Fruit fly (Drosophila melanogaster): ENCODE measurements around the gene CG11563.

Gene CG11563

DNA sequence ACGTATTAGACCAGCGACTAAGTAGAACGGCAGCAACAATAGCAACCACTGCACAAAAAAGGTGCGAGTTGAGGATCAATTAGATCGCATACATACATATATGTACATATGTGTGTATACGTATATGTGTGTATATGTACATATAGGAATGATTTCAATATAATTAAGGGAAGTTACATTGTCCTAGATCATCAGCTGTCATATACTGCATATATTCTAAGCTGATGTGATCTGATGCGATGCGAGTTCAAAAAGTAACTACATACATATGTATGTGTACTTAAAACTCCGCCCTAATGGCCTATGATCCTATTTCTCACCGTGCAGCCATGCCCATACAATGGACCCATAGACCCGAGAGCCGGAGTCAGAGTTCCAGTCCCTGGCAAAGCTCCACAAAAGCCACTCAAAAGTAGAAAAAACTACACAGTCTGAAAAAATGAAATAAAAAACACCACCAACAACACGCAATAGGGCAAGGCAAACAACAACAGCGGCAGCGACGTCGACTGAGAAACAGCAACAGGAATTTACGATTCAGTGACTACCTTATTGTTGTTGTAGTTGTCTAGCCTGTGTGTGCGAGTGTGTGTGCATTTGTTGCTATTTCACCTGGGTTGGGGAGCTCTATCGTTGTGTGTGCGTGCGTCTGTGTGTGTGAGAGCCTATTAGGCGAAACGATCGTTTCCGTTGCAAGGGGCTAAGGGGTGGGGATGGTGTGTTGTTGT, 13.5 kb upstream of the CG11563 start (continued):
- no peak for TF ChIP-seq shn (GFP tag; optimal IDR thresholded peaks at IDR 0.05)
- TF ChIP-seq HHEX (GFP tag; optimal IDR thresholded peaks at IDR 0.05): no peak
- no peak for TF ChIP-seq CG3065 (GFP tag; optimal IDR thresholded peaks at IDR 0.05)
- no peak for TF ChIP-seq Antp (GFP tag; optimal IDR thresholded peaks at IDR 0.05)
- no peak for TF ChIP-seq CG7372 (GFP tag; IDR thresholded peaks at IDR 0.05)
- no peak for TF ChIP-seq tna (GFP tag; IDR thresholded peaks at IDR 0.05; ENCODE audit: partially characterized antibody)
- no peak for TF ChIP-seq ato (GFP tag; IDR thresholded peaks at IDR 0.05; ENCODE audit: partially characterized antibody)
- no peak for TF ChIP-seq zen2 (GFP tag; IDR thresholded peaks at IDR 0.05; ENCODE audit: partially characterized antibody)
- no peak for TF ChIP-seq dati (GFP tag; IDR thresholded peaks at IDR 0.05)
- no peak for TF ChIP-seq Max (GFP tag; optimal IDR thresholded peaks at IDR 0.05)
- no peak for TF ChIP-seq pzg (GFP tag; optimal IDR thresholded peaks at IDR 0.05)
- TF ChIP-seq dm (GFP tag; optimal IDR thresholded peaks at IDR 0.05): no peak
- TF ChIP-seq Ssrp (tag; optimal IDR thresholded peaks at IDR 0.05): peak; percentile 26
- TF ChIP-seq fd96Cb (tag; optimal IDR thresholded peaks at IDR 0.05): peak; percentile 43
- TF ChIP-seq NC2β (GFP tag; optimal IDR thresholded peaks at IDR 0.05): no peak
- no peak for TF ChIP-seq HLH3B (GFP tag; IDR thresholded peaks at IDR 0.05)
- no peak for TF ChIP-seq hth (optimal IDR thresholded peaks at IDR 0.05)
- no peak for TF ChIP-seq CG32772 (GFP tag; IDR thresholded peaks at IDR 0.05)
- no peak for TF ChIP-seq Hr51 (GFP tag; optimal IDR thresholded peaks at IDR 0.05)
- no peak for TF ChIP-seq kay (GFP tag; optimal IDR thresholded peaks at IDR 0.05)
- no peak for TF ChIP-seq ranshi (GFP tag; IDR thresholded peaks at IDR 0.05)
- TF ChIP-seq CG9437 (GFP tag; optimal IDR thresholded peaks at IDR 0.05): no peak
- no peak for TF ChIP-seq zfh2 (GFP tag; optimal IDR thresholded peaks at IDR 0.05)
- no peak for TF ChIP-seq pita (GFP tag; optimal IDR thresholded peaks at IDR 0.05)
- no peak for TF ChIP-seq CG10321 (GFP tag; IDR thresholded peaks at IDR 0.05)
- TF ChIP-seq CG13287 (GFP tag; IDR thresholded peaks at IDR 0.05; ENCODE audit: partially characterized antibody): no peak
- TF ChIP-seq Xbp1 (GFP tag; optimal IDR thresholded peaks at IDR 0.05): peak; percentile 7
- no peak for TF ChIP-seq Kr (GFP tag; optimal IDR thresholded peaks at IDR 0.05)
- TF ChIP-seq h (optimal IDR thresholded peaks at IDR 0.05): no peak
- no peak for TF ChIP-seq Usf (GFP tag; optimal IDR thresholded peaks at IDR 0.05)
- 0 out of 2 replicates have a peak, but pooled peaks have one; percentile 20 for TF ChIP-seq sisA (GFP tag; IDR thresholded peaks at IDR 0.05)
- no peak for TF ChIP-seq Elba2 (GFP tag; optimal IDR thresholded peaks at IDR 0.05)
- TF ChIP-seq prd (optimal IDR thresholded peaks at IDR 0.05): no peak
- TF ChIP-seq prd (GFP tag; IDR thresholded peaks at IDR 0.05): peak; percentile 36; the same call in 1 of the 3 replicates
- no peak for TF ChIP-seq NC2α (GFP tag; optimal IDR thresholded peaks at IDR 0.05)
- peak; percentile 34 for TF ChIP-seq Blimp-1 (GFP tag; optimal IDR thresholded peaks at IDR 0.05)
- no peak for TF ChIP-seq CG15601 (tag; optimal IDR thresholded peaks at IDR 0.05)
- TF ChIP-seq Camta (GFP tag; optimal IDR thresholded peaks at IDR 0.05): peak; percentile 29
- TF ChIP-seq CG17186 (GFP tag; optimal IDR thresholded peaks at IDR 0.05): no peak
- TF ChIP-seq sens-2 (GFP tag; IDR thresholded peaks at IDR 0.05): no peak
- no peak for TF ChIP-seq ab (GFP tag; optimal IDR thresholded peaks at IDR 0.05)
- TF ChIP-seq BEAF-32 (GFP tag; optimal IDR thresholded peaks at IDR 0.05): no peak
- TF ChIP-seq CG42726 (GFP tag; IDR thresholded peaks at IDR 0.05; ENCODE audit: partially characterized antibody): no peak
- no peak for TF ChIP-seq CG17328 (GFP tag; IDR thresholded peaks at IDR 0.05)
- TF ChIP-seq CG2202 (tag; optimal IDR thresholded peaks at IDR 0.05): no peak
- no peak for TF ChIP-seq corto (GFP tag; optimal IDR thresholded peaks at IDR 0.05)
- TF ChIP-seq vvl (GFP tag; IDR thresholded peaks at IDR 0.05): no peak
- no peak for TF ChIP-seq crp (GFP tag; optimal IDR thresholded peaks at IDR 0.05)
- no peak for TF ChIP-seq cato (GFP tag; optimal IDR thresholded peaks at IDR 0.05; ENCODE audit: borderline replicate concordance)
- peak; percentile 42; the same call in 2 of the 3 replicates for TF ChIP-seq CG11695 (GFP tag; IDR thresholded peaks at IDR 0.05)
